Fruit fly (Drosophila melanogaster) whole organism, embryonic: ENCODE data around the gene Doc2.
A peak's percentile ranks its signal among the peaks of the same experiment; 100 is the strongest.

Source experiments
- Antp ChIP-seq: fragments of 200-800 bp; sonication (Bioruptor generic); optimal IDR thresholded peaks from 3 replicates; lab custom pipeline; 2016; ENCODE audit warnings: missing biosample characterization, missing genetic modification characterization
- Blimp-1 ChIP-seq: fragments of 200-800 bp; sonication (Bioruptor generic); optimal IDR thresholded peaks from 3 replicates; lab custom pipeline; 2018; ENCODE audit warnings: missing biosample characterization, missing genetic modification characterization, mild to moderate bottlenecking, moderate library complexity, missing genetic modification reagents
- CG10274 ChIP-seq: fragments of 200-800 bp; sonication (Bioruptor generic); optimal IDR thresholded peaks from 3 replicates; lab custom pipeline; 2017; ENCODE audit warnings: missing biosample characterization, mild to moderate bottlenecking, missing genetic modification characterization
- CG10654 ChIP-seq: fragments of 200-800 bp; sonication (Bioruptor generic); optimal IDR thresholded peaks from 2 replicates; lab custom pipeline; 2016; ENCODE audit warnings: missing biosample characterization, missing genetic modification characterization
- CG12744 ChIP-seq: fragments of 200-800 bp; sonication (Bioruptor generic); optimal IDR thresholded peaks from 2 replicates; lab custom pipeline; 2016; ENCODE audit warnings: missing biosample characterization, missing genetic modification characterization
- CG15011 ChIP-seq: fragments of 200-800 bp; sonication (Bioruptor generic); optimal IDR thresholded peaks from 3 replicates; lab custom pipeline; 2018; ENCODE audit warnings: missing biosample characterization, mild to moderate bottlenecking, missing genetic modification characterization
- CG1529 ChIP-seq: fragments of 200-800 bp; sonication (Bioruptor generic); optimal IDR thresholded peaks from 3 replicates; lab custom pipeline; 2018; ENCODE audit warnings: missing biosample characterization, missing genetic modification characterization
- CG17612 ChIP-seq: fragments of 200-800 bp; sonication (Bioruptor generic); IDR thresholded peaks from 2 replicates; pipeline ENCODE4 v1.3.6; 2022; ENCODE audit warnings: missing biosample characterization, missing genetic modification characterization
- CG17802 ChIP-seq: fragments of 200-800 bp; sonication (Bioruptor generic); optimal IDR thresholded peaks from 2 replicates; lab custom pipeline; 2018; ENCODE audit warnings: missing biosample characterization, mild to moderate bottlenecking, missing genetic modification characterization, moderate library complexity
- CG30403 ChIP-seq: fragments of 200-800 bp; sonication (Bioruptor generic); optimal IDR thresholded peaks from 3 replicates; lab custom pipeline; 2016; ENCODE audit warnings: missing biosample characterization, missing genetic modification characterization
- CG3407 ChIP-seq: fragments of 200-800 bp; sonication (Bioruptor generic); optimal IDR thresholded peaks from 2 replicates; lab custom pipeline; 2018; ENCODE audit warnings: missing biosample characterization, mild to moderate bottlenecking, missing genetic modification characterization
- CG4854 ChIP-seq: fragments of 200-800 bp; sonication (Bioruptor generic); optimal IDR thresholded peaks from 2 replicates; lab custom pipeline; 2016; ENCODE audit warnings: missing biosample characterization, missing genetic modification characterization, inconsistent platforms
- CG5953 ChIP-seq: fragments of 200-800 bp; sonication (Bioruptor generic); IDR thresholded peaks from 2 replicates; pipeline ENCODE4 v1.3.6; 2022; ENCODE audit warnings: missing biosample characterization, missing genetic modification characterization
- CG6175 ChIP-seq: fragments of 200-800 bp; sonication (Bioruptor generic); IDR thresholded peaks from 3 replicates; pipeline ENCODE4 v1.3.6; 2022; ENCODE audit warnings: missing biosample characterization, missing genetic modification characterization
- CG6272 ChIP-seq: fragments of 200-800 bp; sonication (Bioruptor generic); IDR thresholded peaks from 2 replicates; pipeline ENCODE4 v1.3.6; 2022; ENCODE audit warnings: missing biosample characterization, missing genetic modification characterization
- CG6791 ChIP-seq: fragments of 200-800 bp; sonication (Bioruptor generic); IDR thresholded peaks from 3 replicates; pipeline ENCODE4 v1.3.6; 2022; ENCODE audit warnings: missing biosample characterization, missing genetic modification characterization; ENCODE audit not compliant: partially characterized antibody
- CG7271 ChIP-seq: fragments of 200-800 bp; sonication (Bioruptor generic); optimal IDR thresholded peaks from 2 replicates; lab custom pipeline; 2018; ENCODE audit warnings: missing biosample characterization, mild to moderate bottlenecking, missing genetic modification characterization, moderate library complexity
- CG7963 ChIP-seq: fragments of 200-800 bp; sonication (Bioruptor generic); IDR thresholded peaks from 3 replicates; pipeline ENCODE4 v1.3.6; 2022; ENCODE audit warnings: missing biosample characterization, missing genetic modification characterization; ENCODE audit not compliant: partially characterized antibody
- CG8359 ChIP-seq: fragments of 200-800 bp; sonication (Bioruptor generic); optimal IDR thresholded peaks from 2 replicates; lab custom pipeline; 2017; ENCODE audit warnings: missing biosample characterization, mild to moderate bottlenecking, missing genetic modification characterization, borderline replicate concordance
- CG9437 ChIP-seq: fragments of 200-800 bp; sonication (Bioruptor generic); optimal IDR thresholded peaks from 2 replicates; lab custom pipeline; 2018; ENCODE audit warnings: missing biosample characterization, mild to moderate bottlenecking, missing genetic modification characterization
- Dad ChIP-seq: fragments of 200-800 bp; sonication (Bioruptor generic); optimal IDR thresholded peaks from 3 replicates; lab custom pipeline; 2016; ENCODE audit warnings: missing biosample characterization, missing genetic modification characterization
- Dip3 ChIP-seq: fragments of 200-800 bp; sonication (Bioruptor generic); optimal IDR thresholded peaks from 3 replicates; lab custom pipeline; 2016; ENCODE audit warnings: missing biosample characterization, missing genetic modification characterization
- Elba2 ChIP-seq: fragments of 200-800 bp; sonication (Bioruptor generic); optimal IDR thresholded peaks from 3 replicates; lab custom pipeline; 2016; ENCODE audit warnings: missing biosample characterization, missing genetic modification characterization
- Fer1 ChIP-seq: fragments of 200-800 bp; sonication (Bioruptor generic); optimal IDR thresholded peaks from 2 replicates; lab custom pipeline; 2017; ENCODE audit warnings: missing biosample characterization, mild to moderate bottlenecking, missing genetic modification characterization
- Fer2 ChIP-seq: fragments of 200-800 bp; sonication (Bioruptor generic); optimal IDR thresholded peaks from 2 replicates; lab custom pipeline; 2018; ENCODE audit warnings: missing biosample characterization, mild to moderate bottlenecking, missing genetic modification characterization, moderate library complexity
- Hr51 ChIP-seq, 2 experiments: fragments of 200-800 bp; sonication (Bioruptor generic); optimal IDR thresholded peaks; 2 replicates in 1 of 2; 3 replicates in 1 of 2; lab custom pipeline; 2016 to 2018; ENCODE audit warnings: missing biosample characterization in 2 of 2, missing genetic modification characterization in 2 of 2, mild to moderate bottlenecking in 1 of 2, moderate library complexity in 1 of 2
- Hr78 ChIP-seq, 2 experiments: fragments of 200-800 bp in 1 of 2; fragments of >200 bp in 1 of 2; sonication (Bioruptor generic) in 1 of 2; optimal IDR thresholded peaks; 2 replicates each; lab custom pipeline; 2017 to 2019; ENCODE audit warnings: missing biosample characterization in 2 of 2, missing genetic modification characterization in 2 of 2, mild to moderate bottlenecking in 1 of 2, moderate library complexity in 1 of 2
- TFAM ChIP-seq: fragments of 200-800 bp; sonication (Bioruptor generic); optimal IDR thresholded peaks from 2 replicates; lab custom pipeline; 2017; ENCODE audit warnings: missing biosample characterization, missing genetic modification characterization, inconsistent platforms
- ap ChIP-seq: fragments of 200-800 bp; sonication (Bioruptor generic); IDR thresholded peaks from 2 replicates; pipeline ENCODE4 v1.3.6; 2022; ENCODE audit warnings: missing biosample characterization, missing genetic modification characterization
- chinmo ChIP-seq: fragments of 200-800 bp; sonication (Bioruptor generic); IDR thresholded peaks from 4 replicates; pipeline ENCODE4 v1.3.6; 2022; ENCODE audit warnings: missing biosample characterization, missing genetic modification characterization; ENCODE audit not compliant: partially characterized antibody
- dan ChIP-seq: fragments of 200-800 bp; sonication (Bioruptor generic); IDR thresholded peaks from 2 replicates; pipeline ENCODE4 v1.3.6; 2022; ENCODE audit warnings: missing biosample characterization, missing genetic modification characterization
- eyg ChIP-seq: fragments of 200-800 bp; sonication (Bioruptor generic); optimal IDR thresholded peaks from 3 replicates; lab custom pipeline; 2016; ENCODE audit warnings: missing biosample characterization, missing genetic modification characterization
- gce ChIP-seq: fragments of 200-800 bp; sonication (Bioruptor generic); IDR thresholded peaks from 3 replicates; pipeline ENCODE4 v1.3.6; 2022; ENCODE audit warnings: missing biosample characterization, missing genetic modification characterization
- hth ChIP-seq: fragments of >200 bp; optimal IDR thresholded peaks from 2 replicates; lab custom pipeline; 2017; ENCODE audit warnings: inconsistent platforms
- maf-S ChIP-seq: fragments of 200-800 bp; sonication (Bioruptor generic); optimal IDR thresholded peaks from 2 replicates; lab custom pipeline; 2016; ENCODE audit warnings: missing biosample characterization, missing genetic modification characterization
- nerfin-2 ChIP-seq: fragments of 200-800 bp; sonication (Bioruptor generic); IDR thresholded peaks from 2 replicates; pipeline ENCODE4 v1.3.6; 2022; ENCODE audit warnings: missing biosample characterization, missing genetic modification characterization; ENCODE audit not compliant: partially characterized antibody
- nom ChIP-seq: fragments of 200-800 bp; sonication (Bioruptor generic); optimal IDR thresholded peaks from 2 replicates; lab custom pipeline; 2017; ENCODE audit warnings: missing biosample characterization, missing genetic modification characterization, mild to moderate bottlenecking, moderate library complexity, missing genetic modification reagents
- pb ChIP-seq: fragments of 200-800 bp; sonication (Bioruptor generic); optimal IDR thresholded peaks from 3 replicates; lab custom pipeline; 2016; ENCODE audit warnings: missing biosample characterization, missing genetic modification characterization
- pho ChIP-seq: fragments of 200-800 bp; sonication (Bioruptor generic); optimal IDR thresholded peaks from 2 replicates; lab custom pipeline; 2016; ENCODE audit warnings: missing biosample characterization, missing genetic modification characterization
- scrt ChIP-seq: fragments of 200-800 bp; sonication (Bioruptor generic); optimal IDR thresholded peaks from 2 replicates; lab custom pipeline; 2018; ENCODE audit warnings: missing biosample characterization, mild to moderate bottlenecking, missing genetic modification characterization, moderate library complexity
- sens-2 ChIP-seq: fragments of 200-800 bp; sonication (Bioruptor generic); IDR thresholded peaks from 2 replicates; pipeline ENCODE4 v1.3.6; 2022; ENCODE audit warnings: missing biosample characterization, missing genetic modification characterization
- sisA ChIP-seq: fragments of 200-800 bp; sonication (Bioruptor generic); IDR thresholded peaks from 2 replicates; pipeline ENCODE4 v1.3.6; 2022; ENCODE audit warnings: missing biosample characterization, missing genetic modification characterization
- sna ChIP-seq: fragments of 200-800 bp; sonication (Bioruptor generic); IDR thresholded peaks from 2 replicates; pipeline ENCODE4 v1.3.6; 2022; ENCODE audit warnings: missing biosample characterization, missing genetic modification characterization; ENCODE audit not compliant: partially characterized antibody
- tap ChIP-seq: fragments of 200-800 bp; optimal IDR thresholded peaks from 3 replicates; lab custom pipeline; 2019; ENCODE audit warnings: missing biosample characterization, mild to moderate bottlenecking, missing genetic modification characterization, moderate library complexity
- ttk ChIP-seq: fragments of 200-800 bp; sonication (Bioruptor generic); IDR thresholded peaks from 2 replicates; pipeline ENCODE4 v2.1.2; 2022; ENCODE audit warnings: missing biosample characterization, missing genetic modification characterization
- vnd ChIP-seq: fragments of 200-800 bp; sonication (Bioruptor generic); IDR thresholded peaks from 3 replicates; pipeline ENCODE4 v1.3.6; 2022; ENCODE audit warnings: missing biosample characterization, missing genetic modification characterization; ENCODE audit not compliant: partially characterized antibody
- wor ChIP-seq: fragments of 200-800 bp; sonication (Bioruptor generic); IDR thresholded peaks from 2 replicates; pipeline ENCODE4 v1.3.6; 2022; ENCODE audit warnings: missing biosample characterization, missing genetic modification characterization

Doc2 gene

DNA sequence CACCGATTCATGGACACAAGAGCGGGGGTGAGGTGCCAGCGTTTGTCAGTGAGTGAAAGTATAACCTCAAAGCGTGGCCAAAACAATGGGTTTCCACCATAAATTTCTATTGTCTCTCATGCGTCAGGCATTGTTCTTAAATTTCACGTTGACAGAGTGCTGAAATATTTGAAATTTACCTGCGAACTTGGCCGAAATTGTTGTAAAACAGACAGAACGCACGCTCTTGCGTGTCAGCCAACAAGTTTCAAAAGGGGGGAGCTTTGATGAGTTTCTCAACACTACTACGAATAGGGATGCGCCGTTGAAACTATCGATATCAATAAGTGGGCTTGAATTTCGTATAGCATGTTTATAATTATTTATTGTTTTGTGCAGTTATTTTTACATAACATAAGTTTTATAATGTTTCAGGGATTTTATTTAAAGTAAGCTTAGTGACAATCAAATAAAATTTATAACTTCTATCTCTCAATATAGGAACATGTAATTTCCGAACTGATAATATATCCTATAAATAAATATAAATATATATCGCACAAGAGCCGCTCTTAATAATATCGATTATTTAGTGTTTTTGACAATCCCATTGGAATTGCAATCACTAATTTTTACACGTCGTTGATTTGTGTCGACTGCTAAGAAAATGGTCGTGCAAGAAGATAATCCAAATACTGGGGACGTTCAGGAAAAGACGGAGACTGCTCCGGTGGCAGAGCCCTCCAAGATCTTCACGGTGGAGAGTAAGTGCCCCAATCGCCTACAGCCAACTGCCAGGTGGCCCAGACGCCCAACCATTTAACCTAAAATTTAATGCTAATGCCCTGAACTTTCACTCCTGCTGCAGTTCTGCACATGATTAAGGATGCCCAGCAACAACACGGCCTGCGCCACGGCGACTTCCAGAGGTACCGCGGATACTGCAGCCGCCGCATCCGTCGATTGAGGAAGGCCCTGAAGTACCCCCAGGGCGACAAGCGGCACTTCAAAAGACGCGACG, 44.3 kb downstream of the Doc2 start, which contains the start of the genes pix and Srp68 (continued):
- TF ChIP-seq CG7963 (GFP tag; lab: Robert Waterston, UW) (no peak), tap (tag; lab: Kevin White, UChicago) (no peak), pb (GFP tag; lab: Kevin White, UChicago) (no peak), vnd (GFP tag; lab: Robert Waterston, UW) (peak; percentile 87), CG17802 (tag; lab: Kevin White, UChicago) (no peak), scrt (peak; percentile 48), wor (GFP tag; lab: Robert Waterston, UW) (no peak), Blimp-1 (GFP tag; lab: Kevin White, UChicago) (peak; percentile 76), CG10274 (GFP tag; lab: Kevin White, UChicago) (no peak), CG3407 (GFP tag; lab: Kevin White, UChicago) (peak; percentile 31), CG6175 (GFP tag; lab: Robert Waterston, UW) (no peak), CG6791 (GFP tag; lab: Robert Waterston, UW) (0 out of 3 replicates have a peak, but pooled peaks have one; percentile 33), Hr78 (GFP tag; optimal IDR thresholded peaks at IDR 0.05; lab: Kevin White, UChicago) (no peak), CG9437 (GFP tag; lab: Kevin White, UChicago) (peak; percentile 62), ap (no peak), ttk (no peak; the same call in 1 of the 2 replicates), CG17612 (GFP tag; lab: Robert Waterston, UW) (no peak), Fer2 (peak; percentile 59), CG4854 (GFP tag; lab: Kevin White, UChicago) (peak; percentile 32), chinmo (GFP tag; lab: Robert Waterston, UW) (no peak), TFAM (GFP tag; lab: Kevin White, UChicago) (no peak), CG8359 (GFP tag; lab: Kevin White, UChicago) (no peak), nerfin-2 (peak; percentile 45; the same call in 1 of the 2 replicates), sens-2 (GFP tag; lab: Robert Waterston, UW) (no peak), CG7271 (no peak), Antp (GFP tag; lab: Kevin White, UChicago) (peak; percentile 31), Dad (GFP tag; lab: Kevin White, UChicago) (peak; percentile 34), Fer1 (GFP tag; lab: Kevin White, UChicago) (peak; percentile 44), Hr51 (GFP tag; optimal IDR thresholded peaks at IDR 0.05; lab: Kevin White, UChicago) (peak in 1 of 2 experiments; percentile 14), eyg (GFP tag; lab: Kevin White, UChicago) (no peak), hth (lab: Kevin White, UChicago) (no peak), Elba2 (GFP tag; lab: Kevin White, UChicago) (no peak), CG10654 (peak; percentile 27), CG6272 (peak; percentile 47; the same call in 1 of the 2 replicates), dan (no peak), CG30403 (GFP tag; lab: Kevin White, UChicago) (peak; percentile 78), Dip3 (GFP tag; lab: Kevin White, UChicago) (peak; percentile 49), CG1529 (GFP tag; lab: Kevin White, UChicago) (peak; percentile 55), pho (GFP tag; lab: Kevin White, UChicago) (peak; percentile 54), CG5953 (GFP tag; lab: Robert Waterston, UW) (no peak), CG12744 (no peak), maf-S (GFP tag; lab: Kevin White, UChicago) (peak; percentile 56), sisA (GFP tag; lab: Robert Waterston, UW) (peak; percentile 26; the same call in 1 of the 2 replicates), gce (no peak), CG15011 (GFP tag; lab: Kevin White, UChicago) (no peak), nom (GFP tag; lab: Kevin White, UChicago) (peak; percentile 15), sna (GFP tag; lab: Robert Waterston, UW) (peak; percentile 75)
